Worm (Caenorhabditis elegans): ENCODE data around the gene rpl-5.

The rpl-5 gene

ce11 chrII:8612470-8612869, 42.7 kb downstream of the rpl-5 start, which contains the start of gene T22C8.1:
T22C8.1 (plus strand) TSS chrII:8612770.
- TF ChIP-seq saeg-2 (GFP tag; IDR thresholded peaks at IDR 0.05) (no peak), ztf-11 (tag; optimal IDR thresholded peaks at IDR 0.05) (no peak), tag-97 (GFP tag; IDR thresholded peaks at IDR 0.05) (no peak), pqm-1 (tag; optimal IDR thresholded peaks at IDR 0.05) (no peak), zfp-2 (tag; optimal IDR thresholded peaks at IDR 0.05) (no peak), pha-4 (GFP tag; IDR thresholded peaks at IDR 0.05) (no peak), pha-4 (tag; optimal IDR thresholded peaks at IDR 0.05) (no peak), tra-1 (GFP tag; IDR thresholded peaks at IDR 0.05) (no peak), T26A8.4 (GFP tag; IDR thresholded peaks at IDR 0.05) (no peak), fkh-10 (GFP tag; optimal IDR thresholded peaks at IDR 0.05) (no peak), nhr-25 (tag; optimal IDR thresholded peaks at IDR 0.05; ENCODE audit: borderline replicate concordance, insufficient read depth) (no peak), mdl-1 (tag; optimal IDR thresholded peaks at IDR 0.05) (no peak), nhr-76 (tag; optimal IDR thresholded peaks at IDR 0.05) (no peak), zfp-3 (GFP tag; conservative IDR thresholded peaks at IDR 0.05) (no peak)

- TF ChIP-seq unc-62 (GFP tag; optimal IDR thresholded peaks at IDR 0.05 in 1 of 2) (peak in 1 of 2 experiments; percentile 91), unc-62 (tag; optimal IDR thresholded peaks at IDR 0.05) (no peak), lin-13 (GFP tag; optimal IDR thresholded peaks at IDR 0.05) (no peak)
These were observed 46.4 kb downstream of the rpl-5 start for ce11 chrII:8616155-8616554.

ce11 chrII:8617516-8617915, 47.8 kb downstream of the rpl-5 start, which contains the start of gene chhy-1:
chhy-1 (minus strand) TSS chrII:8617616.
- TF ChIP-seq gei-8 (GFP tag; optimal IDR thresholded peaks at IDR 0.05) (no peak), nhr-41 (GFP tag; IDR thresholded peaks at IDR 0.05) (no peak), nhr-10 (tag; optimal IDR thresholded peaks at IDR 0.05) (no peak), saeg-2 (GFP tag; IDR thresholded peaks at IDR 0.05) (no peak), D1046.2 (GFP tag; IDR thresholded peaks at IDR 0.05) (no peak), ceh-20 (GFP tag; IDR thresholded peaks at IDR 0.05) (no peak), F37D6.2 (tag; optimal IDR thresholded peaks at IDR 0.05) (no peak), F26F4.8 (GFP tag; conservative IDR thresholded peaks at IDR 0.05) (no peak), nhr-6 (tag; optimal IDR thresholded peaks at IDR 0.05) (no peak), zag-1 (tag; optimal IDR thresholded peaks at IDR 0.05) (no peak), duxl-1 (tag; optimal IDR thresholded peaks at IDR 0.05; ENCODE audit: poor library complexity) (no peak), lsy-2 (tag; optimal IDR thresholded peaks at IDR 0.05) (no peak), zip-11 (GFP tag; IDR thresholded peaks at IDR 0.05) (no peak), nhr-25 (tag; optimal IDR thresholded peaks at IDR 0.05; ENCODE audit: borderline replicate concordance, insufficient read depth) (no peak), egl-27 (tag; optimal IDR thresholded peaks at IDR 0.05) (no peak), lin-15B (tag; optimal IDR thresholded peaks at IDR 0.05) (no peak), set-16 (GFP tag; IDR thresholded peaks at IDR 0.05) (no peak), snpc-1.2 (GFP tag; IDR thresholded peaks at IDR 0.05) (no peak), mdt-29 (GFP tag; IDR thresholded peaks at IDR 0.05) (no peak)
